Worm (Caenorhabditis elegans) whole organism, L3 larva: ENCODE results near the gene C18B2.2.

Source experiments
- ama-1 ChIP-seq: fragments of 150-350 bp; optimal IDR thresholded peaks from 2 replicates; lab custom pipeline; 2018
- nfya-1 ChIP-seq: sonication (generic microtip); optimal IDR thresholded peaks from 2 replicates; lab custom pipeline; 2017; ENCODE audit warnings: missing genetic modification characterization, mild to moderate bottlenecking, missing compliant biosample characterization, antibody characterized with exemption, moderate library complexity; ENCODE audit not compliant: insufficient read depth

- TF ChIP-seq nfya-1 (tag; lab: Kevin White, UChicago) (no peak), ama-1 (lab: Kevin White, UChicago) (no peak)
Observed at ce11 chrX:3573482-3573881, 49.8 kb upstream of the C18B2.2 start, which contains the start of gene T27A10.5.
